Worm (Caenorhabditis elegans) whole organism, young adult: ENCODE measurements around the gene Y45G12B.3.

Experiments used
- B0019.2 ChIP-seq: fragments of 200-800 bp; sonication (Bioruptor generic); conservative IDR thresholded peaks from 2 replicates; pipeline ENCODE4 v1.3.6; 2022; ENCODE audit warnings: missing genetic modification reagents, missing genetic modification characterization, missing compliant biosample characterization
- B0261.1 ChIP-seq: sonication (generic microtip); optimal IDR thresholded peaks from 2 replicates; lab custom pipeline; 2016; ENCODE audit warnings: mild to moderate bottlenecking, missing genetic modification characterization, moderate library complexity, missing compliant biosample characterization
- F22D6.2 ChIP-seq: sonication (generic microtip); optimal IDR thresholded peaks from 2 replicates; lab custom pipeline; 2016; ENCODE audit warnings: mild to moderate bottlenecking, missing genetic modification characterization, missing compliant biosample characterization
- F23B12.7 ChIP-seq: sonication (generic microtip); optimal IDR thresholded peaks from 2 replicates; lab custom pipeline; 2017; ENCODE audit warnings: missing genetic modification characterization, mild to moderate bottlenecking, missing compliant biosample characterization, antibody characterized with exemption, moderate library complexity; ENCODE audit not compliant: insufficient read depth
- F33H1.4 ChIP-seq: fragments of 200-800 bp; sonication (Bioruptor generic); IDR thresholded peaks from 2 replicates; pipeline ENCODE4 v1.3.6; 2022; ENCODE audit warnings: missing genetic modification reagents, missing genetic modification characterization, missing compliant biosample characterization
- F37B4.10 ChIP-seq: fragments of 200-800 bp; sonication (Bioruptor generic); IDR thresholded peaks from 2 replicates; pipeline ENCODE4 v1.3.6; 2022; ENCODE audit warnings: missing genetic modification characterization, missing compliant biosample characterization
- F49E8.2 ChIP-seq: sonication (generic microtip); optimal IDR thresholded peaks from 3 replicates; lab custom pipeline; 2017; ENCODE audit warnings: missing genetic modification characterization, mild to moderate bottlenecking, missing compliant biosample characterization, antibody characterized with exemption, moderate library complexity; ENCODE audit not compliant: insufficient read depth
- F57A8.1 ChIP-seq: fragments of 200-800 bp; sonication (Bioruptor generic); optimal IDR thresholded peaks from 2 replicates; lab custom pipeline; 2018; ENCODE audit warnings: mild to moderate bottlenecking, missing genetic modification characterization, moderate library complexity, missing compliant biosample characterization
- K12H6.12 ChIP-seq: fragments of 200-800 bp; sonication (Bioruptor generic); optimal IDR thresholded peaks from 2 replicates; lab custom pipeline; 2018; ENCODE audit warnings: mild to moderate bottlenecking, missing genetic modification characterization, missing compliant biosample characterization
- Y79H2A.3 ChIP-seq: fragments of 200-800 bp; sonication (Bioruptor generic); conservative IDR thresholded peaks from 2 replicates; pipeline ENCODE4 v1.3.6; 2022; ENCODE audit warnings: missing genetic modification reagents, missing genetic modification characterization, missing compliant biosample characterization
- akir-1 ChIP-seq: fragments of 200-800 bp; sonication (Bioruptor generic); optimal IDR thresholded peaks from 2 replicates; lab custom pipeline; 2018; ENCODE audit warnings: mild to moderate bottlenecking, missing genetic modification characterization, moderate library complexity, missing compliant biosample characterization
- ama-1 ChIP-seq, 3 experiments: fragments of 150-350 bp in 1 of 3; sonication (generic microtip) in 2 of 3; optimal IDR thresholded peaks; 2 replicates each; lab custom pipeline; 2014 to 2018; ENCODE audit warnings: missing biosample characterization in 2 of 3, missing genetic modification characterization in 2 of 3, missing genetic modification reagents in 2 of 3
- aptf-3 ChIP-seq: fragments of 200-800 bp; sonication (Bioruptor generic); IDR thresholded peaks from 2 replicates; pipeline ENCODE4 v1.3.6; 2022; ENCODE audit warnings: missing genetic modification characterization, missing compliant biosample characterization
- atf-7 ChIP-seq: sonication (generic microtip); optimal IDR thresholded peaks from 2 replicates; lab custom pipeline; 2017; ENCODE audit warnings: mild to moderate bottlenecking, missing genetic modification characterization, missing compliant biosample characterization
- athp-1 ChIP-seq: sonication (generic microtip); optimal IDR thresholded peaks from 2 replicates; lab custom pipeline; 2017; ENCODE audit warnings: mild to moderate bottlenecking, missing genetic modification characterization, missing compliant biosample characterization
- attf-3 ChIP-seq: fragments of 200-800 bp; sonication (Bioruptor generic); conservative IDR thresholded peaks from 2 replicates; pipeline ENCODE4 v1.3.6; 2022; ENCODE audit warnings: missing genetic modification reagents, missing genetic modification characterization, missing compliant biosample characterization
- bed-1 ChIP-seq: fragments of 200-800 bp; sonication (Bioruptor generic); IDR thresholded peaks from 2 replicates; pipeline ENCODE4 v1.3.6; 2022; ENCODE audit warnings: missing genetic modification reagents, missing genetic modification characterization, missing compliant biosample characterization
- bed-2 ChIP-seq: fragments of 200-800 bp; sonication (Bioruptor generic); IDR thresholded peaks from 2 replicates; pipeline ENCODE4 v1.3.6; 2022; ENCODE audit warnings: missing genetic modification reagents, missing genetic modification characterization, missing compliant biosample characterization
- ccch-3 ChIP-seq: fragments of 200-800 bp; sonication (Bioruptor generic); optimal IDR thresholded peaks from 2 replicates; lab custom pipeline; 2018; ENCODE audit warnings: mild to moderate bottlenecking, missing genetic modification characterization, missing compliant biosample characterization
- ceh-58 ChIP-seq: fragments of 200-800 bp; sonication (Bioruptor generic); IDR thresholded peaks from 2 replicates; pipeline ENCODE4 v1.3.6; 2022; ENCODE audit warnings: missing genetic modification characterization, missing compliant biosample characterization
- ceh-79 ChIP-seq: sonication (generic microtip); optimal IDR thresholded peaks from 2 replicates; lab custom pipeline; 2017; ENCODE audit warnings: mild to moderate bottlenecking, missing genetic modification characterization, missing compliant biosample characterization
- chd-7 ChIP-seq: sonication (generic microtip); optimal IDR thresholded peaks from 2 replicates; lab custom pipeline; 2016; ENCODE audit warnings: mild to moderate bottlenecking, missing genetic modification characterization, moderate library complexity, missing compliant biosample characterization
- die-1 ChIP-seq: sonication (generic microtip); optimal IDR thresholded peaks from 2 replicates; lab custom pipeline; 2016; ENCODE audit warnings: missing genotype, mild to moderate bottlenecking, missing genetic modification characterization, missing compliant biosample characterization
- dox-1 ChIP-seq: fragments of 200-800 bp; sonication (Bioruptor generic); IDR thresholded peaks from 2 replicates; pipeline ENCODE4 v1.3.6; 2022; ENCODE audit warnings: missing genetic modification reagents, missing genetic modification characterization, missing compliant biosample characterization
- dpl-1 ChIP-seq: fragments of 150-350 bp; optimal IDR thresholded peaks from 2 replicates; lab custom pipeline; 2014; ENCODE audit warnings: missing biosample characterization, missing genetic modification reagents, missing genetic modification characterization
- ets-4 ChIP-seq: fragments of 200-800 bp; sonication (Bioruptor generic); optimal IDR thresholded peaks from 2 replicates; lab custom pipeline; 2018; ENCODE audit warnings: mild to moderate bottlenecking, missing genetic modification characterization, missing compliant biosample characterization
- hmg-20 ChIP-seq: fragments of 200-800 bp; sonication (Bioruptor generic); IDR thresholded peaks from 2 replicates; pipeline ENCODE4 v1.3.6; 2022; ENCODE audit warnings: missing genetic modification reagents, missing genetic modification characterization, missing compliant biosample characterization
- lag-1 ChIP-seq: fragments of 200-800 bp; sonication (Bioruptor generic); IDR thresholded peaks from 2 replicates; pipeline ENCODE4 v1.3.6; 2022; ENCODE audit warnings: missing genetic modification reagents, missing genetic modification characterization, missing compliant biosample characterization
- let-607 ChIP-seq, 2 experiments: fragments of 200-800 bp in 1 of 2; sonication (Bioruptor generic) in 1 of 2; sonication (generic microtip) in 1 of 2; optimal IDR thresholded peaks; 2 replicates each; lab custom pipeline; 2016 to 2018; ENCODE audit warnings: mild to moderate bottlenecking in 2 of 2, missing compliant biosample characterization in 2 of 2, missing genetic modification characterization in 2 of 2, moderate library complexity in 2 of 2, missing genotype in 1 of 2
- lin-35 ChIP-seq, 3 experiments: fragments of 150-350 bp in 2 of 3; sonication (generic microtip) in 1 of 3; optimal IDR thresholded peaks; 2 replicates each; lab custom pipeline; 2014 to 2018; ENCODE audit warnings: missing biosample characterization in 3 of 3, missing genetic modification characterization in 3 of 3, missing genetic modification reagents in 3 of 3
- lin-54 ChIP-seq: fragments of 200-800 bp; sonication (Bioruptor generic); optimal IDR thresholded peaks from 2 replicates; lab custom pipeline; 2018; ENCODE audit warnings: mild to moderate bottlenecking, missing genetic modification characterization, missing compliant biosample characterization
- madf-3 ChIP-seq: fragments of 200-800 bp; sonication (Bioruptor generic); IDR thresholded peaks from 2 replicates; pipeline ENCODE4 v1.3.6; 2022; ENCODE audit warnings: missing genetic modification reagents, missing genetic modification characterization, missing compliant biosample characterization
- mcd-1 ChIP-seq: fragments of 200-800 bp; sonication (Bioruptor generic); IDR thresholded peaks from 2 replicates; pipeline ENCODE4 v1.3.6; 2022; ENCODE audit warnings: missing genetic modification reagents, missing genetic modification characterization, missing compliant biosample characterization
- nfya-1 ChIP-seq: sonication (generic microtip); optimal IDR thresholded peaks from 2 replicates; lab custom pipeline; 2017; ENCODE audit warnings: antibody characterized with exemption, missing compliant biosample characterization, missing genetic modification characterization, borderline replicate concordance; ENCODE audit not compliant: insufficient read depth
- nhr-120 ChIP-seq: fragments of 200-800 bp; sonication (Bioruptor generic); IDR thresholded peaks from 2 replicates; pipeline ENCODE4 v1.3.6; 2022; ENCODE audit warnings: missing genetic modification characterization, missing compliant biosample characterization
- nhr-179 ChIP-seq: sonication (generic microtip); optimal IDR thresholded peaks from 2 replicates; lab custom pipeline; 2016; ENCODE audit warnings: mild to moderate bottlenecking, missing genetic modification characterization, missing compliant biosample characterization
- pbrm-1 ChIP-seq: fragments of 200-800 bp; sonication (Bioruptor generic); IDR thresholded peaks from 2 replicates; pipeline ENCODE4 v1.3.6; 2022; ENCODE audit warnings: missing genetic modification reagents, missing genetic modification characterization, missing compliant biosample characterization
- pha-4 ChIP-seq: fragments of 150-350 bp; sonication (generic microtip); optimal IDR thresholded peaks from 2 replicates; lab custom pipeline; 2014; ENCODE audit warnings: missing biosample characterization, missing genetic modification reagents, missing genetic modification characterization
- repo-1 ChIP-seq: sonication (generic microtip); optimal IDR thresholded peaks from 2 replicates; lab custom pipeline; 2017; ENCODE audit warnings: mild to moderate bottlenecking, missing genetic modification characterization, missing compliant biosample characterization
- snpc-1.3 ChIP-seq: sonication (generic microtip); optimal IDR thresholded peaks from 2 replicates; lab custom pipeline; 2017; ENCODE audit warnings: missing genetic modification characterization, mild to moderate bottlenecking, missing compliant biosample characterization, antibody characterized with exemption, moderate library complexity, missing genotype, missing genetic modification reagents; ENCODE audit not compliant: insufficient read depth
- somi-1 ChIP-seq: fragments of 200-800 bp; sonication (Bioruptor generic); optimal IDR thresholded peaks from 2 replicates; lab custom pipeline; 2018; ENCODE audit warnings: mild to moderate bottlenecking, missing genetic modification characterization, missing compliant biosample characterization
- tbp1 ChIP-seq: fragments of 200-800 bp; sonication (Bioruptor generic); optimal IDR thresholded peaks from 2 replicates; lab custom pipeline; 2018; ENCODE audit warnings: mild to moderate bottlenecking, missing genetic modification characterization, missing compliant biosample characterization
- tbx-9 ChIP-seq: sonication (generic microtip); optimal IDR thresholded peaks from 2 replicates; lab custom pipeline; 2016; ENCODE audit warnings: borderline replicate concordance, missing genetic modification characterization, inconsistent platforms, missing compliant biosample characterization
- tlf-1 ChIP-seq: fragments of 200-800 bp; sonication (Bioruptor generic); optimal IDR thresholded peaks from 2 replicates; lab custom pipeline; 2018; ENCODE audit warnings: mild to moderate bottlenecking, missing genetic modification characterization, missing compliant biosample characterization
- zim-3 ChIP-seq: sonication (generic microtip); optimal IDR thresholded peaks from 2 replicates; lab custom pipeline; 2017; ENCODE audit warnings: mild to moderate bottlenecking, missing genetic modification characterization, moderate library complexity, missing compliant biosample characterization
- ztf-25 ChIP-seq: fragments of 200-800 bp; sonication (Bioruptor generic); IDR thresholded peaks from 2 replicates; pipeline ENCODE4 v1.3.6; 2022; ENCODE audit warnings: missing genetic modification reagents, missing genetic modification characterization, missing compliant biosample characterization
- ztf-26 ChIP-seq: sonication (generic microtip); optimal IDR thresholded peaks from 2 replicates; lab custom pipeline; 2017; ENCODE audit warnings: missing genetic modification characterization, missing compliant biosample characterization
- ztf-6 ChIP-seq: fragments of 200-800 bp; sonication (Bioruptor generic); IDR thresholded peaks from 2 replicates; pipeline ENCODE4 v1.3.6; 2022; ENCODE audit warnings: missing genetic modification reagents, missing genetic modification characterization, missing compliant biosample characterization

The Y45G12B.3 gene

ce11 chrV:2673807-2674206 is 22.2 kb downstream of the Y45G12B.3 start (continued):
- TF ChIP-seq F33H1.4 (GFP tag; lab: Robert Waterston, UW) (no peak), tbp1 (peak; percentile 94), let-607 (tag; optimal IDR thresholded peaks at IDR 0.05; lab: Kevin White, UChicago) (no peak), aptf-3 (GFP tag; lab: Robert Waterston, UW) (no peak), ets-4 (GFP tag; lab: Kevin White, UChicago) (no peak), nhr-179 (tag; lab: Kevin White, UChicago) (no peak), F49E8.2 (tag; lab: Kevin White, UChicago) (peak; percentile 65), dpl-1 (GFP tag; lab: Kevin White, UChicago) (no peak), nfya-1 (tag; lab: Kevin White, UChicago) (no peak), ama-1 (optimal IDR thresholded peaks at IDR 0.05; lab: Kevin White, UChicago) (no peak), ama-1 (GFP tag; optimal IDR thresholded peaks at IDR 0.05; lab: Kevin White, UChicago) (peak; percentile 15 to 71), pha-4 (tag; lab: Kevin White, UChicago) (no peak), attf-3 (GFP tag; lab: Robert Waterston, UW) (peak; percentile 38; the same call in 1 of the 2 replicates), hmg-20 (0 out of 2 replicates have a peak, but pooled peaks have one; percentile 37), die-1 (tag; lab: Kevin White, UChicago) (peak; percentile 67), ztf-26 (tag; lab: Kevin White, UChicago) (peak; percentile 7), ztf-6 (GFP tag; lab: Robert Waterston, UW) (no peak), bed-2 (GFP tag; lab: Robert Waterston, UW) (no peak), B0261.1 (tag; lab: Kevin White, UChicago) (peak; percentile 77), F22D6.2 (no peak), ceh-58 (GFP tag; lab: Robert Waterston, UW) (no peak), repo-1 (tag; lab: Kevin White, UChicago) (peak; percentile 3), K12H6.12 (no peak), somi-1 (GFP tag; lab: Kevin White, UChicago) (no peak), lag-1 (GFP tag; lab: Robert Waterston, UW) (no peak), Y79H2A.3 (0 out of 2 replicates have a peak, but pooled peaks have one; percentile 13), dox-1 (peak; percentile 60), athp-1 (tag; lab: Kevin White, UChicago) (peak; percentile 34), tlf-1 (GFP tag; lab: Kevin White, UChicago) (peak; percentile 23), akir-1 (GFP tag; lab: Kevin White, UChicago) (no peak), chd-7 (tag; lab: Kevin White, UChicago) (peak; percentile 8), zim-3 (tag; lab: Kevin White, UChicago) (no peak), F23B12.7 (tag; lab: Kevin White, UChicago) (peak; percentile 35), ceh-79 (tag; lab: Kevin White, UChicago) (no peak), atf-7 (tag; lab: Kevin White, UChicago) (peak; percentile 32), madf-3 (peak; percentile 27; the same call in 1 of the 2 replicates), lin-54 (GFP tag; lab: Kevin White, UChicago) (peak; percentile 54), ztf-25 (peak; percentile 20; the same call in 1 of the 2 replicates), nhr-120 (GFP tag; lab: Robert Waterston, UW) (no peak), F57A8.1 (GFP tag; lab: Kevin White, UChicago) (no peak), B0019.2 (GFP tag; lab: Robert Waterston, UW) (no peak), snpc-1.3 (tag; lab: Kevin White, UChicago) (peak; percentile 68), tbx-9 (no peak), F37B4.10 (GFP tag; lab: Robert Waterston, UW) (no peak), bed-1 (GFP tag; lab: Robert Waterston, UW) (no peak), mcd-1 (peak; percentile 85), pbrm-1 (GFP tag; lab: Robert Waterston, UW) (peak; percentile 71; the same call in 1 of the 2 replicates), lin-35 (GFP tag; optimal IDR thresholded peaks at IDR 0.05; lab: Kevin White, UChicago) (peak in 1 of 3 experiments; percentile 4), ccch-3 (GFP tag; lab: Kevin White, UChicago) (no peak)
